Worm (Caenorhabditis elegans): Measurements from ENCODE around the gene zag-1.

Gene zag-1

ce11 chrIV:3819278-3819777 lies 36.3 kb upstream of the zag-1 start, which contains the start of gene bris-1:
bris-1 (minus strand) TSS chrIV:3819328.
- TF ChIP-seq ets-7 (tag; optimal IDR thresholded peaks at IDR 0.05) (no peak), B0310.2 (tag; optimal IDR thresholded peaks at IDR 0.05) (no peak), sea-1 (GFP tag; conservative IDR thresholded peaks at IDR 0.05) (no peak), hmg-4 (GFP tag; optimal IDR thresholded peaks at IDR 0.05) (no peak), aly-1 (tag; optimal IDR thresholded peaks at IDR 0.05) (no peak), tbx-37 (GFP tag; conservative IDR thresholded peaks at IDR 0.05) (no peak)

- TF ChIP-seq scrt-1 (GFP tag; IDR thresholded peaks at IDR 0.05) (no peak), flt-1 (GFP tag; IDR thresholded peaks at IDR 0.05) (no peak), tbx-37 (GFP tag; conservative IDR thresholded peaks at IDR 0.05) (no peak), aly-1 (tag; optimal IDR thresholded peaks at IDR 0.05) (no peak), B0310.2 (tag; optimal IDR thresholded peaks at IDR 0.05) (no peak), hnd-1 (tag; optimal IDR thresholded peaks at IDR 0.05) (no peak), ama-1 (optimal IDR thresholded peaks at IDR 0.05) (no peak), pes-1 (GFP tag; IDR thresholded peaks at IDR 0.05) (no peak), tbx-11 (GFP tag; IDR thresholded peaks at IDR 0.05) (no peak)
Observed at ce11 chrIV:3820133-3820532, 35.5 kb upstream of the zag-1 start.

- TF ChIP-seq aly-1 (tag; optimal IDR thresholded peaks at IDR 0.05) (no peak), tra-4 (tag; optimal IDR thresholded peaks at IDR 0.05) (no peak), pes-1 (GFP tag; IDR thresholded peaks at IDR 0.05) (no peak), ceh-36 (tag; optimal IDR thresholded peaks at IDR 0.05) (no peak), tbx-11 (GFP tag; IDR thresholded peaks at IDR 0.05) (no peak), ama-1 (optimal IDR thresholded peaks at IDR 0.05) (no peak), B0310.2 (tag; optimal IDR thresholded peaks at IDR 0.05) (no peak), flt-1 (GFP tag; IDR thresholded peaks at IDR 0.05) (no peak), tbx-37 (GFP tag; conservative IDR thresholded peaks at IDR 0.05) (no peak), ceh-13 (GFP tag; optimal IDR thresholded peaks at IDR 0.05) (no peak), hnd-1 (tag; optimal IDR thresholded peaks at IDR 0.05) (no peak), F13C5.2 (tag; optimal IDR thresholded peaks at IDR 0.05) (no peak), sea-1 (GFP tag; conservative IDR thresholded peaks at IDR 0.05) (no peak), hmbx-1 (tag; optimal IDR thresholded peaks at IDR 0.05) (no peak), scrt-1 (GFP tag; IDR thresholded peaks at IDR 0.05) (no peak), hmg-4 (GFP tag; optimal IDR thresholded peaks at IDR 0.05) (no peak), ets-7 (tag; optimal IDR thresholded peaks at IDR 0.05) (no peak)
Observed at ce11 chrIV:3821554-3821953, 34.1 kb upstream of the zag-1 start.

ce11 chrIV:3824720-3825119 lies 30.9 kb upstream of the zag-1 start:
- peak; percentile 18 for TF ChIP-seq F13C5.2 (tag; optimal IDR thresholded peaks at IDR 0.05)
- TF ChIP-seq hmg-4 (GFP tag; optimal IDR thresholded peaks at IDR 0.05) = peak; percentile 20
- TF ChIP-seq aly-1 (tag; optimal IDR thresholded peaks at IDR 0.05) = no peak

- no peak for TF ChIP-seq F13C5.2 (tag; optimal IDR thresholded peaks at IDR 0.05)
- no peak for TF ChIP-seq B0310.2 (tag; optimal IDR thresholded peaks at IDR 0.05)
- no peak for TF ChIP-seq ceh-13 (GFP tag; optimal IDR thresholded peaks at IDR 0.05)
- TF ChIP-seq pes-1 (GFP tag; IDR thresholded peaks at IDR 0.05) = no peak
- no peak for TF ChIP-seq tbx-37 (GFP tag; conservative IDR thresholded peaks at IDR 0.05)
- no peak for TF ChIP-seq scrt-1 (GFP tag; IDR thresholded peaks at IDR 0.05)
- TF ChIP-seq hmg-4 (GFP tag; optimal IDR thresholded peaks at IDR 0.05) = no peak
- TF ChIP-seq ets-7 (tag; optimal IDR thresholded peaks at IDR 0.05) = no peak
- TF ChIP-seq hnd-1 (tag; optimal IDR thresholded peaks at IDR 0.05) = no peak
- no peak for TF ChIP-seq tbx-11 (GFP tag; IDR thresholded peaks at IDR 0.05)
- no peak for TF ChIP-seq hmbx-1 (tag; optimal IDR thresholded peaks at IDR 0.05)
- no peak for TF ChIP-seq ama-1 (optimal IDR thresholded peaks at IDR 0.05)
- TF ChIP-seq flt-1 (GFP tag; IDR thresholded peaks at IDR 0.05) = no peak
- no peak for TF ChIP-seq aly-1 (tag; optimal IDR thresholded peaks at IDR 0.05)
- TF ChIP-seq tra-4 (tag; optimal IDR thresholded peaks at IDR 0.05) = no peak
- TF ChIP-seq sea-1 (GFP tag; conservative IDR thresholded peaks at IDR 0.05) = no peak
- no peak for TF ChIP-seq ceh-36 (tag; optimal IDR thresholded peaks at IDR 0.05)
Observed at ce11 chrIV:3825388-3825787, 30.3 kb upstream of the zag-1 start.

- TF ChIP-seq B0310.2 (tag; optimal IDR thresholded peaks at IDR 0.05) = no peak
- no peak for TF ChIP-seq ceh-13 (GFP tag; optimal IDR thresholded peaks at IDR 0.05)
- TF ChIP-seq hnd-1 (tag; optimal IDR thresholded peaks at IDR 0.05) = no peak
- no peak for TF ChIP-seq hmg-4 (GFP tag; optimal IDR thresholded peaks at IDR 0.05)
- no peak for TF ChIP-seq sea-1 (GFP tag; conservative IDR thresholded peaks at IDR 0.05)
- TF ChIP-seq tbx-11 (GFP tag; IDR thresholded peaks at IDR 0.05) = no peak
- TF ChIP-seq ets-7 (tag; optimal IDR thresholded peaks at IDR 0.05) = no peak
- no peak for TF ChIP-seq hmbx-1 (tag; optimal IDR thresholded peaks at IDR 0.05)
- TF ChIP-seq ama-1 (optimal IDR thresholded peaks at IDR 0.05) = no peak
- TF ChIP-seq tbx-37 (GFP tag; conservative IDR thresholded peaks at IDR 0.05) = no peak
- no peak for TF ChIP-seq tra-4 (tag; optimal IDR thresholded peaks at IDR 0.05)
- TF ChIP-seq F13C5.2 (tag; optimal IDR thresholded peaks at IDR 0.05) = no peak
- no peak for TF ChIP-seq aly-1 (tag; optimal IDR thresholded peaks at IDR 0.05)
Observed at ce11 chrIV:3826590-3827128, 29.0 kb upstream of the zag-1 start, which contains the start of gene F28F9.3. F28F9.3 (plus strand) TSS chrIV:3826890.

- TF ChIP-seq F13C5.2 (tag; optimal IDR thresholded peaks at IDR 0.05) (no peak), hmbx-1 (tag; optimal IDR thresholded peaks at IDR 0.05) (no peak)
Observed at ce11 chrIV:3827724-3828123, 27.9 kb upstream of the zag-1 start.

- TF ChIP-seq F13C5.2 (tag; optimal IDR thresholded peaks at IDR 0.05) = no peak
Observed at ce11 chrIV:3832040-3832439, 23.6 kb upstream of the zag-1 start.

All from whole organism, early embryonic.